Fruit fly (Drosophila melanogaster) whole organism, embryonic: ENCODE data around the gene GatB.

Source experiments
- Ada2b ChIP-seq: fragments of 200-800 bp; sonication (Bioruptor generic); IDR thresholded peaks from 2 replicates; pipeline ENCODE4 v1.3.6; 2022; ENCODE audit warnings: missing biosample characterization, missing genetic modification characterization
- CG10147 ChIP-seq: fragments of 200-800 bp; sonication (Bioruptor generic); optimal IDR thresholded peaks from 2 replicates; lab custom pipeline; 2019; ENCODE audit warnings: missing biosample characterization, mild to moderate bottlenecking, missing genetic modification characterization, moderate library complexity
- CG1024 ChIP-seq: fragments of 200-800 bp; sonication (Bioruptor generic); IDR thresholded peaks from 2 replicates; pipeline ENCODE4 v1.3.6; 2022; ENCODE audit warnings: missing biosample characterization, missing genetic modification characterization
- CG11504 ChIP-seq: fragments of 200-800 bp; sonication (Bioruptor generic); optimal IDR thresholded peaks from 3 replicates; lab custom pipeline; 2019; ENCODE audit warnings: missing biosample characterization, mild to moderate bottlenecking, missing genetic modification characterization, moderate library complexity
- CG12104 ChIP-seq: fragments of 200-800 bp; sonication (Bioruptor generic); optimal IDR thresholded peaks from 3 replicates; lab custom pipeline; 2016; ENCODE audit warnings: missing biosample characterization, missing genetic modification characterization
- CG13123 ChIP-seq: fragments of 200-800 bp; sonication (Bioruptor generic); optimal IDR thresholded peaks from 2 replicates; lab custom pipeline; 2016; ENCODE audit warnings: missing biosample characterization, missing genetic modification characterization
- CG14050 ChIP-seq: fragments of 200-800 bp; sonication (Bioruptor generic); IDR thresholded peaks from 3 replicates; pipeline ENCODE4 v1.3.6; 2022; ENCODE audit warnings: missing biosample characterization, missing genetic modification characterization
- CG14860 ChIP-seq: fragments of 200-800 bp; sonication (Bioruptor generic); IDR thresholded peaks from 3 replicates; pipeline ENCODE4 v1.3.6; 2022; ENCODE audit warnings: missing biosample characterization, missing genetic modification characterization; ENCODE audit not compliant: partially characterized antibody
- CG15011 ChIP-seq: fragments of 200-800 bp; sonication (Bioruptor generic); optimal IDR thresholded peaks from 3 replicates; lab custom pipeline; 2018; ENCODE audit warnings: missing biosample characterization, mild to moderate bottlenecking, missing genetic modification characterization
- CG15696 ChIP-seq: fragments of 200-800 bp; sonication (Bioruptor generic); optimal IDR thresholded peaks from 2 replicates; lab custom pipeline; 2019; ENCODE audit warnings: missing biosample characterization, mild to moderate bottlenecking, missing genetic modification characterization, moderate library complexity
- CG1603 ChIP-seq: fragments of 200-800 bp; sonication (Bioruptor generic); optimal IDR thresholded peaks from 2 replicates; lab custom pipeline; 2019; ENCODE audit warnings: missing biosample characterization, mild to moderate bottlenecking, missing genetic modification characterization, moderate library complexity
- CG30020 ChIP-seq: fragments of 200-800 bp; optimal IDR thresholded peaks from 2 replicates; lab custom pipeline; 2019; ENCODE audit warnings: missing biosample characterization, mild to moderate bottlenecking, missing genetic modification characterization, moderate library complexity
- CG30403 ChIP-seq: fragments of 200-800 bp; sonication (Bioruptor generic); optimal IDR thresholded peaks from 3 replicates; lab custom pipeline; 2016; ENCODE audit warnings: missing biosample characterization, missing genetic modification characterization
- CG30431 ChIP-seq: fragments of 200-800 bp; sonication (Bioruptor generic); optimal IDR thresholded peaks from 2 replicates; lab custom pipeline; 2017; ENCODE audit warnings: missing biosample characterization, missing genetic modification characterization
- CG3065 ChIP-seq: fragments of 200-800 bp; sonication (Bioruptor generic); optimal IDR thresholded peaks from 2 replicates; lab custom pipeline; 2016; ENCODE audit warnings: missing biosample characterization, missing genetic modification characterization
- CG3281 ChIP-seq: fragments of 200-800 bp; sonication (Bioruptor generic); optimal IDR thresholded peaks from 3 replicates; lab custom pipeline; 2017; ENCODE audit warnings: missing biosample characterization, mild to moderate bottlenecking, missing genetic modification characterization
- CG6272 ChIP-seq: fragments of 200-800 bp; sonication (Bioruptor generic); IDR thresholded peaks from 2 replicates; pipeline ENCODE4 v1.3.6; 2022; ENCODE audit warnings: missing biosample characterization, missing genetic modification characterization
- CG6765 ChIP-seq: fragments of 200-800 bp; sonication (Bioruptor generic); optimal IDR thresholded peaks from 3 replicates; lab custom pipeline; 2017; ENCODE audit warnings: missing biosample characterization, mild to moderate bottlenecking, missing genetic modification characterization
- CG7839 ChIP-seq: fragments of 200-800 bp; sonication (Bioruptor generic); optimal IDR thresholded peaks from 3 replicates; lab custom pipeline; 2018; ENCODE audit warnings: missing biosample characterization, mild to moderate bottlenecking, missing genetic modification characterization, moderate library complexity
- CG7928 ChIP-seq: fragments of 200-800 bp; sonication (Bioruptor generic); optimal IDR thresholded peaks from 2 replicates; lab custom pipeline; 2017; ENCODE audit warnings: missing biosample characterization, mild to moderate bottlenecking, missing genetic modification characterization
- CG9876 ChIP-seq: fragments of 200-800 bp; sonication (Bioruptor generic); optimal IDR thresholded peaks from 2 replicates; lab custom pipeline; 2016; ENCODE audit warnings: missing biosample characterization, missing genetic modification characterization
- CG9932 ChIP-seq: fragments of 200-800 bp; sonication (Bioruptor generic); IDR thresholded peaks from 2 replicates; pipeline ENCODE4 v1.3.6; 2022; ENCODE audit warnings: missing biosample characterization, missing genetic modification characterization
- Doc2 ChIP-seq: fragments of 200-800 bp; sonication (Bioruptor generic); IDR thresholded peaks from 2 replicates; pipeline ENCODE4 v1.3.6; 2022; ENCODE audit warnings: missing biosample characterization, missing genetic modification characterization
- Doc3 ChIP-seq: fragments of 200-800 bp; sonication (Bioruptor generic); IDR thresholded peaks from 3 replicates; pipeline ENCODE4 v1.3.6; 2022; ENCODE audit warnings: missing biosample characterization, missing genetic modification characterization; ENCODE audit not compliant: partially characterized antibody
- H2.0 ChIP-seq: fragments of 200-800 bp; sonication (Bioruptor generic); IDR thresholded peaks from 2 replicates; pipeline ENCODE4 v1.3.6; 2022; ENCODE audit warnings: missing biosample characterization, missing genetic modification characterization
- HHEX ChIP-seq: fragments of 200-800 bp; sonication (Bioruptor generic); optimal IDR thresholded peaks from 3 replicates; lab custom pipeline; 2017; ENCODE audit warnings: missing biosample characterization, mild to moderate bottlenecking, missing genetic modification characterization, missing genetic modification reagents
- Nf-YA ChIP-seq: fragments of 200-800 bp; sonication (Bioruptor generic); IDR thresholded peaks from 2 replicates; pipeline ENCODE4 v1.3.6; 2022; ENCODE audit warnings: missing biosample characterization, missing genetic modification characterization
- Ptx1 ChIP-seq: fragments of 200-800 bp; sonication (Bioruptor generic); IDR thresholded peaks from 2 replicates; pipeline ENCODE4 v1.3.6; 2022; ENCODE audit warnings: missing biosample characterization, missing genetic modification characterization
- Sry-β ChIP-seq: fragments of 200-800 bp; sonication (Bioruptor generic); optimal IDR thresholded peaks from 2 replicates; lab custom pipeline; 2018; ENCODE audit warnings: missing biosample characterization, mild to moderate bottlenecking, missing genetic modification characterization, moderate library complexity
- Usf ChIP-seq: fragments of 200-800 bp; sonication (Bioruptor generic); optimal IDR thresholded peaks from 2 replicates; lab custom pipeline; 2017; ENCODE audit warnings: missing genotype, missing biosample characterization, missing genetic modification characterization
- az2 ChIP-seq: fragments of 200-800 bp; sonication (Bioruptor generic); optimal IDR thresholded peaks from 3 replicates; lab custom pipeline; 2016; ENCODE audit warnings: missing biosample characterization, missing genetic modification characterization
- chn ChIP-seq: fragments of 200-800 bp; sonication (Bioruptor generic); optimal IDR thresholded peaks from 2 replicates; lab custom pipeline; 2016; ENCODE audit warnings: missing biosample characterization, missing genetic modification characterization
- crc ChIP-seq: fragments of 200-800 bp; sonication (Bioruptor generic); optimal IDR thresholded peaks from 2 replicates; lab custom pipeline; 2016; ENCODE audit warnings: missing biosample characterization, missing genetic modification characterization
- dan ChIP-seq: fragments of 200-800 bp; sonication (Bioruptor generic); IDR thresholded peaks from 2 replicates; pipeline ENCODE4 v1.3.6; 2022; ENCODE audit warnings: missing biosample characterization, missing genetic modification characterization
- dmrt11E ChIP-seq: fragments of 200-800 bp; sonication (Bioruptor generic); optimal IDR thresholded peaks from 3 replicates; lab custom pipeline; 2018; ENCODE audit warnings: missing biosample characterization, mild to moderate bottlenecking, missing genetic modification characterization, moderate library complexity
- en ChIP-seq: fragments of 200-800 bp; sonication (Bioruptor generic); optimal IDR thresholded peaks from 2 replicates; lab custom pipeline; 2016; ENCODE audit warnings: missing biosample characterization, missing genetic modification characterization
- esg ChIP-seq: fragments of 200-800 bp; sonication (Bioruptor generic); conservative IDR thresholded peaks from 2 replicates; pipeline ENCODE4 v1.3.6; 2022; ENCODE audit warnings: missing biosample characterization, missing genetic modification characterization
- knrl ChIP-seq: fragments of 200-800 bp; sonication (Bioruptor generic); IDR thresholded peaks from 3 replicates; pipeline ENCODE4 v1.3.6; 2022; ENCODE audit warnings: missing biosample characterization, missing genetic modification characterization; ENCODE audit not compliant: partially characterized antibody
- lilli ChIP-seq: fragments of 200-800 bp; sonication (Bioruptor generic); optimal IDR thresholded peaks from 3 replicates; lab custom pipeline; 2016; ENCODE audit warnings: missing biosample characterization, missing genetic modification characterization
- nom ChIP-seq: fragments of 200-800 bp; sonication (Bioruptor generic); optimal IDR thresholded peaks from 2 replicates; lab custom pipeline; 2017; ENCODE audit warnings: missing biosample characterization, missing genetic modification characterization, mild to moderate bottlenecking, moderate library complexity, missing genetic modification reagents
- pho ChIP-seq: fragments of 200-800 bp; sonication (Bioruptor generic); optimal IDR thresholded peaks from 2 replicates; lab custom pipeline; 2016; ENCODE audit warnings: missing biosample characterization, missing genetic modification characterization
- pzg ChIP-seq: fragments of 200-800 bp; sonication (Bioruptor generic); optimal IDR thresholded peaks from 3 replicates; lab custom pipeline; 2018; ENCODE audit warnings: missing biosample characterization, mild to moderate bottlenecking, missing genetic modification characterization, moderate library complexity
- sens ChIP-seq: fragments of 200-800 bp; sonication (Bioruptor generic); peaks from one replicate; lab custom pipeline; 2016; ENCODE audit warnings: missing biosample characterization, missing genetic modification characterization
- sens-2 ChIP-seq: fragments of 200-800 bp; sonication (Bioruptor generic); IDR thresholded peaks from 2 replicates; pipeline ENCODE4 v1.3.6; 2022; ENCODE audit warnings: missing biosample characterization, missing genetic modification characterization
- seq ChIP-seq: fragments of 200-800 bp; sonication (Bioruptor generic); IDR thresholded peaks from 2 replicates; pipeline ENCODE4 v1.3.6; 2022; ENCODE audit warnings: missing biosample characterization, missing genetic modification characterization
- sim ChIP-seq: fragments of 200-800 bp; sonication (Bioruptor generic); IDR thresholded peaks from 2 replicates; pipeline ENCODE4 v1.3.6; 2022; ENCODE audit warnings: missing biosample characterization, missing genetic modification characterization
- sisA ChIP-seq: fragments of 200-800 bp; sonication (Bioruptor generic); IDR thresholded peaks from 2 replicates; pipeline ENCODE4 v1.3.6; 2022; ENCODE audit warnings: missing biosample characterization, missing genetic modification characterization
- sqz ChIP-seq: fragments of 200-800 bp; sonication (Bioruptor generic); optimal IDR thresholded peaks from 3 replicates; lab custom pipeline; 2018; ENCODE audit warnings: missing biosample characterization, mild to moderate bottlenecking, missing genetic modification characterization
- stwl ChIP-seq: fragments of 200-800 bp; sonication (Bioruptor generic); optimal IDR thresholded peaks from 3 replicates; lab custom pipeline; 2018; ENCODE audit warnings: missing biosample characterization, mild to moderate bottlenecking, missing genetic modification characterization, moderate library complexity
- tgo ChIP-seq: fragments of 200-800 bp; sonication (Bioruptor generic); IDR thresholded peaks from 3 replicates; pipeline ENCODE4 v1.3.6; 2022; ENCODE audit warnings: missing biosample characterization, missing genetic modification characterization
- wdn ChIP-seq: fragments of 200-800 bp; sonication (Bioruptor generic); IDR thresholded peaks from 2 replicates; pipeline ENCODE4 v1.3.6; 2022; ENCODE audit warnings: missing biosample characterization, missing genetic modification characterization

GatB gene

dm6 chr3R:24108902-24109389 is 21.1 kb downstream of the GatB start, which contains the start of the genes eIF4EHP and CG18428 (continued):
- TF ChIP-seq CG10147 (GFP tag; lab: Kevin White, UChicago) (peak; percentile 100), tgo (GFP tag; lab: Robert Waterston, UW) (no peak), H2.0 (no peak; the same call in 1 of the 2 replicates), sens-2 (GFP tag; lab: Robert Waterston, UW) (peak; percentile 95), sisA (GFP tag; lab: Robert Waterston, UW) (no peak), CG7928 (GFP tag; lab: Kevin White, UChicago) (peak; percentile 79), pho (GFP tag; lab: Kevin White, UChicago) (peak; percentile 88), pzg (GFP tag; lab: Kevin White, UChicago) (peak; percentile 74), knrl (GFP tag; lab: Robert Waterston, UW) (no peak), crc (GFP tag; lab: Kevin White, UChicago) (peak; percentile 79), CG11504 (tag; lab: Kevin White, UChicago) (peak; percentile 99), CG1603 (tag; lab: Kevin White, UChicago) (peak; percentile 62), Sry-β (peak; percentile 75), az2 (GFP tag; lab: Kevin White, UChicago) (peak; percentile 98), CG15696 (tag; lab: Kevin White, UChicago) (peak; percentile 100), CG9876 (GFP tag; lab: Kevin White, UChicago) (peak; percentile 73), CG30020 (tag; lab: Kevin White, UChicago) (peak; percentile 95), nom (GFP tag; lab: Kevin White, UChicago) (peak; percentile 99), Ptx1 (GFP tag; lab: Robert Waterston, UW) (no peak), sim (no peak), Doc3 (GFP tag; lab: Robert Waterston, UW) (no peak), wdn (GFP tag; lab: Robert Waterston, UW) (no peak; the same call in none of the 2 replicates), CG30403 (GFP tag; lab: Kevin White, UChicago) (peak; percentile 99), stwl (tag; lab: Kevin White, UChicago) (peak; percentile 88), dmrt11E (peak; percentile 100), CG12104 (GFP tag; lab: Kevin White, UChicago) (peak; percentile 99), Doc2 (GFP tag; lab: Robert Waterston, UW) (no peak), CG7839 (tag; lab: Kevin White, UChicago) (peak; percentile 100), CG14860 (GFP tag; lab: Robert Waterston, UW) (no peak), lilli (GFP tag; lab: Kevin White, UChicago) (peak; percentile 97), seq (GFP tag; lab: Robert Waterston, UW) (no peak), Nf-YA (GFP tag; lab: Robert Waterston, UW) (no peak; the same call in 1 of the 2 replicates), CG6765 (GFP tag; lab: Kevin White, UChicago) (peak; percentile 98), sens (GFP tag; lab: Kevin White, UChicago) (peak; percentile 98), Usf (GFP tag; lab: Kevin White, UChicago) (peak; percentile 99), dan (GFP tag; lab: Robert Waterston, UW) (peak; percentile 93; the same call in 1 of the 2 replicates), CG30431 (GFP tag; lab: Kevin White, UChicago) (peak; percentile 97), chn (GFP tag; lab: Kevin White, UChicago) (peak; percentile 88), CG14050 (GFP tag; lab: Robert Waterston, UW) (no peak), esg (no peak), CG9932 (GFP tag; lab: Robert Waterston, UW) (no peak), en (GFP tag; lab: Kevin White, UChicago) (peak; percentile 69), CG15011 (GFP tag; lab: Kevin White, UChicago) (peak; percentile 99), CG1024 (peak; percentile 91; the same call in 1 of the 2 replicates), CG6272 (GFP tag; lab: Robert Waterston, UW) (peak; percentile 98), CG3281 (peak; percentile 100), HHEX (GFP tag; lab: Kevin White, UChicago) (peak; percentile 98), CG3065 (GFP tag; lab: Kevin White, UChicago) (peak; percentile 98), CG13123 (peak; percentile 97), sqz (GFP tag; lab: Kevin White, UChicago) (peak; percentile 99), Ada2b (GFP tag; lab: Robert Waterston, UW) (no peak)
